Worm (Caenorhabditis elegans): Measurements from ENCODE around the gene W05H9.4.

DNA sequence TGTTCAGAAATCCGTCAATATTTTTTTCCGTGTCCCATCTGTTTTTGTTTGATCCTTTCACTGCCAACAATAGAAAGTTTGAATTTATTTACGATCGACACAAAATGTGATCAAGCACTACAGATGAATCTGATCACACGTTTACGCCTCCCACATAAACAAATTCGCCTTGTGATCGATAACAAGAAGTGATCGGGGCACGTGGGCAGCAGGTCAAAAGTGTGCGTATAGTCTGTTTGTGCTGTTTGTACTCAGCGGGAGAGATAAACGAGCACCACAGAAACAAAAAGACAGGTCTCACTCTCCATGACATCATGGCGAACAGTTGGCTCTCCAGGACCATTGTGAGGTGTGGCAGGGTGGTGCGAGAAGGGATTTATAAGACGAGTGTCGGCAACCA, 7.9 kb upstream of the W05H9.4 start:
- TF ChIP-seq M03D4.4 (tag; optimal IDR thresholded peaks at IDR 0.05) (no peak), unc-120 (tag; optimal IDR thresholded peaks at IDR 0.05; ENCODE audit: poor library complexity, severe bottlenecking) (peak; percentile 30), mab-5 (tag; optimal IDR thresholded peaks at IDR 0.05) (no peak), ces-1 (GFP tag; optimal IDR thresholded peaks at IDR 0.05) (no peak)

All from whole organism, mixed stage, embryonic.